Fruit fly (Drosophila melanogaster): ENCODE measurements around the gene piwi.

Gene piwi

DNA sequence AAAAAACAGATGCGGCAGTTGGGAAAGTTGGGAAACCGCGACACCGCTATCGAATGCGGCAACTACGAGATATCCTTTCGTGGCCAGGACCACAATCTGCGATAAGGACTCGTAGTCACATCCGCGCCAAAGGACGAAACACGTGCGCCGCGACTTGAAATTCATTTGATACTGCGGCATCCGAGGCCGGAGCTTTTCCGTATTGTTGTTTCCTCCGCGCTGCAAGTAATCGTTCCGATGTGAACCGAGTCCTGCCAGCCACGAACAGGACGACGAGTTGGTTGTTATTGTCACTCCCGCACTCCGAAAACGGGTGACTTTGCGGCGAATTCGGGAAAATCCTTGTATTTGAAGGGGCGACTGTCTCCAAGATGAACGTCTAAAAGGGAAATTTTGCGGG lies 23.2 kb downstream of the piwi start, which contains the start of gene dpr2:
dpr2 (minus strand) TSS at position 175 of the 400 bp plus-strand sequence.
- TF ChIP-seq CG8478 (optimal IDR thresholded peaks at IDR 0.05) (no peak), CTCF (optimal IDR thresholded peaks at IDR 0.05) (no peak)

dm6 chr2L:10940196-10940595 lies 47.0 kb downstream of the piwi start:
- TF ChIP-seq CG8478 (optimal IDR thresholded peaks at IDR 0.05) (no peak), CTCF (optimal IDR thresholded peaks at IDR 0.05) (peak in 1 of 2 experiments; percentile 67)

DNA sequence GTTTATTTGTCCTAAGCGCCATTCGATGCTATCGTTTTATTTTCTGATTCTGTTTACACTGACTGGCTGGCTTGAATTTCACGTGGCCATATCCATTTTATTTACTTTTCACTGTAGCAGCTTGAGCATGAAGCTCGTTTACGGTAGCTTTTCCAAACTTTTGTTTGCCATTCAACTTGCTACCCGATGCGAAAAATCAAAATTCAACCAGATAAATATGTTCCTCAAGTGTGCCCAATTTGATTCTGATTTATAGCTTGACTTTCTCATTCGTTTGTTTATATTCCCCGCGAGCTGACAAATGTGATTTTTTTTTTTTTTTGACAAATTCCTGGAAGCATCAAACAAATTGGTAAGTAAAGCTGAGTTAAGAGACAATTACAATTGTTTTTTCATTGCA lies 50.9 kb downstream of the piwi start, which contains the start of gene CG14072:
CG14072 (plus strand) TSS at position 301 of the 400 bp plus-strand sequence.
- TF ChIP-seq CTCF (optimal IDR thresholded peaks at IDR 0.05) (no peak), CG8478 (optimal IDR thresholded peaks at IDR 0.05) (no peak)
